Worm (Caenorhabditis elegans) whole organism, L1 larva: Measurements from ENCODE around the gene clec-175.

ENCODE experiments used
- ama-1 ChIP-seq: fragments of 150-350 bp; optimal IDR thresholded peaks from 2 replicates; lab custom pipeline; 2014
- elt-2 ChIP-seq: sonication (generic microtip); optimal IDR thresholded peaks from 2 replicates; lab custom pipeline; 2016; ENCODE audit warnings: missing genetic modification characterization, mild to moderate bottlenecking, inconsistent platforms, missing compliant biosample characterization, missing genetic modification reagents
- jun-1 ChIP-seq: fragments of 150-350 bp; optimal IDR thresholded peaks from 2 replicates; lab custom pipeline; 2014; ENCODE audit warnings: missing biosample characterization, missing genetic modification reagents, missing genetic modification characterization
- lin-39 ChIP-seq: fragments of 150-350 bp; optimal IDR thresholded peaks from 2 replicates; lab custom pipeline; 2014; ENCODE audit warnings: missing biosample characterization, missing genetic modification reagents, missing genetic modification characterization
- snpc-4 ChIP-seq: fragments of 150-350 bp; optimal IDR thresholded peaks from 2 replicates; lab custom pipeline; 2014; ENCODE audit warnings: missing biosample characterization, missing genetic modification characterization

DNA sequence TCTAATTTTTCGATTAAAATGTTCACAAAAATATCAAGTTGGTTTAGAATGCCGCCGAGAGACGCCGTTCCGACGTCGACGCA, 25.0 kb downstream of the clec-175 start, which contains the start of gene chat-1:
- TF ChIP-seq lin-39 (tag; lab: Kevin White, UChicago) = no peak
- TF ChIP-seq elt-2 = no peak
- no peak for TF ChIP-seq jun-1
- no peak for TF ChIP-seq ama-1 (lab: Kevin White, UChicago)
- TF ChIP-seq snpc-4 (tag; lab: Kevin White, UChicago) = no peak
